Worm (Caenorhabditis elegans) whole organism, L4/young adult: ENCODE results near the gene cyb-3.

ENCODE experiments used
- W03F9.2 ChIP-seq: fragments of 150-350 bp; optimal IDR thresholded peaks from 2 replicates; lab custom pipeline; 2014; ENCODE audit warnings: missing biosample characterization, missing genetic modification characterization
- him-1 ChIP-seq: sonication (generic microtip); optimal IDR thresholded peaks from 2 replicates; lab custom pipeline; 2016; ENCODE audit warnings: missing genotype, missing genetic modification reagents, missing genetic modification characterization, missing compliant biosample characterization

DNA sequence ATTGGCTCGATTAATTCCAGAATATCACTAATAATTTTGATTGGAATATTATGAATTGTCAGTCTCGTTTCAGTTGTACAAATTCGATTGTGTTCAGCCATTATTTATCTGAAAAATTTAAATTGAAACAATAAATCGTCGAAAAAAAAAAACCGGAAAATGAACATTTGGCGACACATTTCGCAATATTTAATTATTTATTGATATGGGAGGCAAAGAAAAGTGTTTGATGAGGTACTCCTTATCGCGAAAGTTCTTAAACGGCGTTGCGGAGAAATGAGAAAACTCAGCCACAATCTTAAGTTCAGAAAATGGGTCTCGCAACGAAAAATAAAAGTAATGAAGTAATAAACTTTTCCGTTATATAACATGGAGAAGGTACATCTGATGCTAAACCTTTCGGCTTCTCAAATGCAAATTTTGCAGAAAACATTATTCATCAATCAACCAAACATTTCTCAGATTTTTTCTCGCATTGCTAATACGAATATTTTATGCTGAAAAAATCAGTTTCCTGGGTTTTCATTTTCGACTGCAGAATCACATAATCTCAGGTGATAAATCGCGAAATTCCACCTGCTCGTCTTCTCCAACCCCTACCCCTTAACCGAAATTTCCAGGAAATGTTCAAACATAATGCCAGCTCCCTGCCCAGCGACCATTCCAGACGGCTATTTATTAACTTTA is 4.3 kb downstream of the cyb-3 start, which contains the start of the genes T06E6.15 and sri-7:
- no peak for TF ChIP-seq W03F9.2
- no peak for TF ChIP-seq him-1 (tag; lab: Kevin White, UChicago)
